Fruit fly (Drosophila melanogaster) Kc167 (cell line): ENCODE data around the gene CG14543.

Source experiments
- Myc ChIP-seq: fragments of >200 bp; optimal IDR thresholded peaks from 2 replicates; lab custom pipeline; 2017; ENCODE audit warnings: missing external identifiers
- Sin3A ChIP-seq: fragments of >200 bp; optimal IDR thresholded peaks from 2 replicates; lab custom pipeline; 2018; ENCODE audit warnings: missing external identifiers
- h ChIP-seq: fragments of >200 bp; optimal IDR thresholded peaks from 3 replicates; lab custom pipeline; 2018; ENCODE audit warnings: missing external identifiers
- insv ChIP-seq: fragments of >200 bp; optimal IDR thresholded peaks from 3 replicates; lab custom pipeline; 2018; ENCODE audit warnings: missing external identifiers
- psq ChIP-seq: fragments of >200 bp; optimal IDR thresholded peaks from 2 replicates; lab custom pipeline; 2017; ENCODE audit warnings: missing external identifiers
- ttk ChIP-seq: sonication (Bioruptor generic); optimal IDR thresholded peaks from 2 replicates; lab custom pipeline; 2017; ENCODE audit warnings: missing external identifiers

CG14543 gene

DNA sequence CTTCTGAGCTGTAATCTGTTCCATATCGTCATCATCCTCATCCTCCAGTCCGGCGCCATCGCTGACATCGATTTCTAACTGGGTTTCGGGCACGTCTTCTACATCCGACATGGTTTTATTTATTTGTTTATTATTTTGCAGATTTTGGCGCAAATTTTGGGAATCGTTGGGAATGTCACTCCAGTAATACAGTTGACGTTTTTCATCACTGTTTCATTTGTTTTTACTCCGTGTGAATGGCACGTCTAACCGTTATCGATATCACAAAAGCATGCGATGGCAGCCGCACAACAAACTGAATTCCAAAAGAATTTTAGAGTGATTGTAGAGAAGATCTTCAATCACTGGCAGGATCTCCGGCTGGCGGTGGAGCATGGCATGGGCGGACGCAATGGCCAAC lies at the start of gene CG14543, which contains the start of gene Sld5:
TSS of gene CG14543 (plus strand) at position 250 of the 400 bp plus-strand sequence.
TSS of gene Sld5 (minus strand) at position 167 of the 400 bp plus-strand sequence.
- TF ChIP-seq ttk (no peak), Myc (no peak), h (lab: Kevin White, UChicago) (no peak), psq (no peak), Sin3A (no peak), insv (no peak)

DNA sequence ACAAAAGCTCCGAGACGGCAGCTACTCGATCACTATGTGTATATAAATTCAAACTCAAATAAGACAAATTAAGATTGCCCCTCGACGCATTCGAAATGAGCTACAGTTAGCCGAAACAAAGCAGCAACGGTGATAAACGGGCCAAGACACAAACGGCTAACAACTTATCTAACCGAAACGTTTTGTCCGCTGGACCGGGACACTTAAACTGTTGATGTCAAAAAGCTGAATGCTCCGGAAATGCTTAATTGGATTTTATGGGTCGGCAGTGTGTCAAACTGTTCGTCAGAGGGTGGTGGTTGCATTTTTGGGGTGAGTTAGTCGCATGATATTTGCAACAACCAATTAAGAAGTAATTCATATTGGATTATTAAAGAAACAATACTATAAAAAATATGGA lies 49.1 kb upstream of the CG14543 start:
- TF ChIP-seq insv (no peak), h (lab: Kevin White, UChicago) (no peak), Sin3A (no peak), ttk (no peak), psq (no peak), Myc (no peak)

DNA sequence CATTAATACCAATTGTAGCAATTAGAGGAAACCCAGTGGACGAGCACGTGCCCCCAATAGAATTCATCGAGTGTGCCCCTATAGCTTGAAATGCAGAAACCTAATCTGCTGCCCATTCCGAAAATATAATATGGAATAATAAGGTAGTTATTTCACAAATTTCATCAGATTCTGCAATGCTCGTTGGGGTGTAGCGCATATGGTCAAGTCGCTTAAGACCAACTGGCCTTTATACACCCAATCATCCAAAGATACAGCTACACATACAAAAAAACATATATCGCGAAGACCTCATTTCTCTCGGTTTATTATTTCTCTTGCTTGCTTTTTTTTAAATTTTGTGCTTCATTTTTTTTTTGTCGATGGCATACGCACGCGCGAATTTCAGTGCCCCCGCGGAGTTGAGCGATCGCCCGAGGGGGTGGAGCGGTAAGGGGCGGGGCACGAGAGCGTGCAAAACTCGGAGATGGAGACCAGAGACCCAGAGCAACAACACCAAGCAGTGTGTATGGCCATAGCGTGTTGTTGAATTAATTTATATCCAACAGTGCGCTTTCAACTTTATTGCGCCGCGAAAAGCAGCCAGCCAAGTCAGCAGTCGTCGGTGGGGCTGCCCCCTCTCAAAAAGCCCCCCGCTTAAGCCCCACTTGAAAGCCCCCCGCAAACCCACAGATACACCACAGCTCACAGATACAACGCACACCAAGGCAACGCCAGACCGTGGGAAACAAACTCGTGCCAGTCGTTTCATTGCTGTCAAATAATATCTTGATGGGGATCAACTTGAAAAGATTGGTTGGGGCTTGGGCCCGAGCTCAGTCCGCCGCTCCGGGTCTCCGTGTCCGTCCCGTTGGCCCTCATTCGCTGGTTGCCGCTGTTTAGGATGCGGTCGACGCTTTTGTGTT lies 48.2 kb upstream of the CG14543 start:
- TF ChIP-seq Myc (no peak), insv (no peak), psq (no peak)

DNA sequence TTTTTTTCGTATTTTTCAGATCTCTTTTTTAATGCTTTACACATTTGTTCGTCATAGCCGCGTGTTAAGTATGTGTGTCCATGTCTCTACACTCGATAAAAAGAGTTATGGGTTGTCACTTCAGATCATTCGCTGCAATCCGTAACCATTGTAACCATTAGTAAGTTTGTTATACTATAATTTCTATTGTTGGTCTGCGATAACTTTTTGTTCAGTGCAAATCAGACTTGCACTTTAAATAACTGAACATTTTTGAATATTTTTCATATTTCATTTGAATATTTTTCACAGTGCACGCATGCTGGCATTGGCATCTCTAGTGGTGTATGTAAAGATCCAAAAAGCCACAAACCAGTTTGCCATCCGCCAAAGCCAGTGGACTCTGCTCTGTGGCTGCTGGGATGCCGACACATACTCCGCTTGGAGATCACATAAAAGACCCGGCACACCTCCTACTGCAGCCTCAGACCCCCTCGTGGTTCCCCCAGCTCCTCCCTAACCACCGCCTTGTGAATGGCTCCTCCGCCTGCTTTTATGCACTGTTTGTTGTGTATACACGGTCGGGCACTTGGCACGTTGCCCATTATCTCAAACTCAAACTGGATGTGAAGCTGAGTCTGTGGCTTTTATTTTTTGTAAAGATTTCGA lies 47.4 kb upstream of the CG14543 start:
- no peak for TF ChIP-seq psq
- TF ChIP-seq h (lab: Kevin White, UChicago), result no peak
- TF ChIP-seq ttk, result no peak
- no peak for TF ChIP-seq insv
- no peak for TF ChIP-seq Sin3A
- no peak for TF ChIP-seq Myc

DNA sequence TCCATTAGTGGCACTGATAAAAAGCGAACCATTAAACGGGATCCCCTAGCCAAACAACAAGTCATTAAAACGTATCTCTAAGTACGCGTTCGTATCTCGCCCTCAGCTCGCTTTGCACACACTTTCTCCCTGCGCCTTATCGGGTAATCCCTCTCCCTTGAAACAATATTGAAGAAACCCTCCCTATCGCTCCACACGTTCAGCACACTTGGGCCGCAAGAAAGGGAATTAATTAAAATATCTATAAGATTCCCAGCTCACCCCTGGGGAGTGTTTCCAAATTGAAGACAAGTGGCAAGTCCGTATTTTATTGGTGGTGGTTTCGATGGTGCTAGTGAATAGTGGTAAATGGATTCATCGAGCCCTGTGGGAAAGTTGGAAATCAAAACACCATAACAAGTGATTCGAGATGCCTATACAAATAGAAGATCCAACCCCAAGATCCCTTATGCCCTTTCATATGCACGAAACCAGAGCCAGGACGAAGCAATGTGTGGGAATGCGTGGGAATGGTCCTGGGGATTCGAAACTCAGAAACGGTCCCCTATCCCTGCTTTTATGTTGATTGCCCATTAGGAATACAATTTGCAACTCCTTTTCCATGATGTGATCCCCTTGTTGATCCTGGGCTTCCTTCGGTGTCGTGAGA lies 46.5 kb upstream of the CG14543 start:
- TF ChIP-seq psq (no peak), Sin3A (no peak), h (lab: Kevin White, UChicago) (no peak), insv (no peak), ttk (no peak), Myc (no peak)

DNA sequence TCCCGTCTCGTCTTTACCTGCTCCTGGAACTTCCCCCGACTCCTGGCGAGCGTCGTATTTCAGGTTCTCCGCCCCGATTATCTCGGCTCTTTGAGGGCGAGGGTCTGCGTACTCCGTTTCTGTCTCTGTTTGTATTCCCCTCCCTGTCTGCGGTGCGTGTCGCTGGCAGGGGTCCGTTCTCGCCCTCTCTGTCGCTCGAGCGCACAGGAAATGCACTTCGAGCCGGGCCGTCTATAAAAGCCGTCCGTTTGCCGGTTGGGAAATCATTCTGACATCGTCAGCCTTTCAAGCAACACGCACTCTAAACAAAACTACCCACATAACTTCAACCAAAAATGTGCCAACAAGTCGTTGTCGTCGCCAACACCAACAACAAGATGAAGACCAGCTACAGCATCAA lies 45.8 kb upstream of the CG14543 start:
- TF ChIP-seq insv (no peak), Sin3A (no peak), h (lab: Kevin White, UChicago) (no peak), ttk (no peak), psq (no peak)

DNA sequence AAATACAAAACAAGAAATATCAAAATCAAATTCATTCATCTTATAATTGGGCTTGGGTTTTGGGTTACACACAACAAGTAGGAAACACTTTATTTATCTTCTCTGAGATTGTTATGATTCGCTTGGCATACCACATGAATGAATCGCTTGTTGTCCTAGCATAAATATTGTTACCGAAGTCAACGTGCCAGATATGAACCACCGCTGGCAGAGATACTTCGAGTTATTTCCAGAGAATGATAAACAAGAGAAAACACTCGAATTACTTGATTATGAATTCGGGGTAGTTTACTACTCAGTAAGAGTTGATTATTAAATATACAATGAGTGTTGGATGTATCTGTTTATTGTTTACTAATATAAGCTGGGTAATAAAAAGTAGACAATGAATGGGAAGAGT lies 44.9 kb upstream of the CG14543 start:
- no peak for TF ChIP-seq ttk
- no peak for TF ChIP-seq psq
- TF ChIP-seq h (lab: Kevin White, UChicago), result no peak
- TF ChIP-seq Sin3A, result no peak
- TF ChIP-seq Myc, result no peak
- TF ChIP-seq insv, result no peak

DNA sequence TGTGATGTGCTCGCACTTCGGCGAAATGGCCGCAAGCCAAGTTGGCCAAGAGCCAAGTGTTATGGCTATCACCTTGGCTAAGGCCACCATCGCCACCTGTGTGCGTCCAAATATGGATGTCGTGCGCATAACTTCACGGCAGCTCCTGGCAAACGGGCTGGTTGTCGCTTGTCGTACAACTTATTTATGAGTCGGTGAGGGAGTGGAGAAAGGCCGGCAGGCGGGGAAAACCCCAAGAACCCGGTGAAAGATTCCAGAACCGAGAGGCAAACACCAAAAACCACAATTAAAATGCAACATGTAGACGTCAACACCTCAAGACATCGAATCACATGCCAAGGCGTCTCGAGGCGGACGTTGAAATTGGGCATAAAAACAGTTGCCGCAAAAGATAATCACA lies 44.1 kb upstream of the CG14543 start:
- TF ChIP-seq insv (no peak), h (lab: Kevin White, UChicago) (no peak), Myc (no peak), Sin3A (no peak), ttk (no peak), psq (no peak)

DNA sequence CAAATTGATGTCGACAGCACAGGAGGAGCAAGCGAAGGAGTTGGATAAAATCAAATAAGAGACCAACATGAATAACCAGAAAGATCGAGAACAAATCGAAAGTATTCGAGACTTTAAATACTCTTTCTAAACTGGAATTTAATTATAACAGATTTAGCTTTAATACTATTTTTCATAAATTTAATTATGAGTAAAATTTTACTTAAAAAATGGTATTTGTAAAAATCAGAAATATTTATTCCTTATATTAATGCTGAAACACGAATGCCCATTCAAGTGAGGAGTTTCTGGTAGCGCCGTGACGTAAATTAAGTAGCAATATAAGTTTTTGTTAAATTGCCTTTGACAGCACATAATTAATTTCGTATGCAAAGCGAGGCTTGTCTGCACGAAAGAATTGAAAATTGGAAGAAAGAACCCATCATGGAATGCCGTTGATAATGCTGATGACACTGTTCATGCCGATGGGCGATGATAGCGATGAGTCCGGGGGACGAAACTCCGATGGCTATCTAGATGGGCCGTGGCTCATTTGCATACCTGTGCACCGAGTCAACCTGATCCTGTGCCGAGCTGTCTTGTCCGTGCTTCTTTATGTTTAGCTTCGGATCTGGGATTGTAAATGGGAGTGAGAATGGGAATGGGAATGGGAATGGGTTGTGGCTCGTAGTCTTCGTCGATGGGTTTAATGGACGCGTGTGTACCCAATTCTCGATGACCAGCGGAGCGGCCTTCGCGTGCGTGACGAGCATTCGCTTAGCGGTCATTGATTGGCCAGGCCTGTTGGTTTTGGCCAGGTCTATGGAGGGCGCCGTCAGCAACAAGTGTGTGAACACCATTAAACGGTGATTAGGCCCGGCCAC lies 43.4 kb upstream of the CG14543 start:
- TF ChIP-seq Myc (no peak), ttk (no peak), psq (no peak)

DNA sequence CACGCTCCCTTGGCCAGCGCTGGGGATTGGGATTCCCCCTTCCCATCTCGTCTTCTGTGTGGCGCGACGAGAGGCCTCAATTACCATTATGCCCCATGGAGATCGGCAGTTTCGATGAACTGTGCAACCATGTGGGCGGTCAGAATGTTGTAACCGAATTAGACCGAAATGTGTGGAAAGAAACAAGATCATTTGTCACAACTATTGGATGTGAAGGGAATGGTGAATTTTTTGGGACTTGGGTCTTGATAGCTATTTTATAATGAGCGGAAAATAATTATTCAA lies 42.8 kb upstream of the CG14543 start:
- no peak for TF ChIP-seq insv
- TF ChIP-seq ttk, result no peak
- TF ChIP-seq psq, result no peak
- TF ChIP-seq Myc, result no peak
- TF ChIP-seq Sin3A, result no peak
- no peak for TF ChIP-seq h (lab: Kevin White, UChicago)

DNA sequence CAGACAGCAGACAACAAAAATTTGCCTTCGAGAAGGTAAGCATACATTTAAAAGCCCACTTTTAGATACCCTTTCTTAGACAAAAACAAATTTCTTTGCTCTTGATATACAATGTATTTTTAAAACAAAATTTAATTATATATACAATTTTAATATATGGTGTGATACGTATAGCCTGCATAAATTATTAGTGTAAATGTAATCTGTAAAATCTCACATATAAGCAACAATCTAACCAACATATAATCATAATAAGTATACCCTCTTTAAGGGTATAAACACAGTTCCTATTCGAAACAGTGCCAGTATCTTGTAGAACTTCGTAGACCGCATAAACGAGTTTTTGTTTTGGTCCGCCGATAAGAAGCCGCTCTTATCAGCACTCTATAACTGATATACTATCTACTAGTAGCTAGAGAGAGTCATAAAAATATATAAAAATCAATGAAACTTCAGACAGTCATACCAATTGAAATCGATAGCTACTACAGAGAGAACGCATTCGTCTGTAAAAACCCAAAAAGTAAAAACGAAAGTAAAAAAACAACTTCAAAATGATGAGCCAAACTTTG lies 42.1 kb upstream of the CG14543 start, which contains the start of gene Kaz-m1:
TSS of gene Kaz-m1 (plus strand) at position 460 of the 572 bp plus-strand sequence.
- no peak for TF ChIP-seq Sin3A
- TF ChIP-seq h (lab: Kevin White, UChicago), result no peak
- TF ChIP-seq ttk, result no peak
- no peak for TF ChIP-seq psq
- no peak for TF ChIP-seq insv
- no peak for TF ChIP-seq Myc

DNA sequence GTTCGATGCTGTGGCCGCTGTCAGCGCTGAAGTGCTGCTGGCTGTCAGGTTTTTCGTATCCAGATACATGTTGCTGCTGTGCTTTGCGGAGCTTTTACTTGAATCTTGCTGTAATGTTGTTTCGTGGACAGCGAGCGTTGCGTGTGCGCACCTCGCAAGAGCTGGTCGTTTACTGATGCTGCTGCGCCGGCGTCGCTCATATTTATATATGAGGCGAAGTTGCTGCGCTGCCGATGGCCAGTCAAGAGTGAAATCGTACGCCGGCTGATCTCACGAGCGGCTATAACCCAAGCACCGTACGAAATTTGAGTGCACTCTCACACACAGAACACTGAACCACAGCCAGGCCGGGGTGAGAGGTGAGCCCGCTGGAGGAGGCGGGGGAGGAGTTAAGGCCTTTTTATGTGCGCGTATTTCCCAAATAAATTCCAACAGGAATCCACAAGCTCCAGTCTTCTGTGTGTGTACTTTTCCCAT lies 39.1 kb upstream of the CG14543 start:
- no peak for TF ChIP-seq Myc
- TF ChIP-seq insv, result no peak
- TF ChIP-seq ttk, result no peak
- no peak for TF ChIP-seq h (lab: Kevin White, UChicago)
- TF ChIP-seq Sin3A, result no peak
- TF ChIP-seq psq, result no peak
